Worm (Caenorhabditis elegans): ENCODE results near the gene nst-1.

DNA sequence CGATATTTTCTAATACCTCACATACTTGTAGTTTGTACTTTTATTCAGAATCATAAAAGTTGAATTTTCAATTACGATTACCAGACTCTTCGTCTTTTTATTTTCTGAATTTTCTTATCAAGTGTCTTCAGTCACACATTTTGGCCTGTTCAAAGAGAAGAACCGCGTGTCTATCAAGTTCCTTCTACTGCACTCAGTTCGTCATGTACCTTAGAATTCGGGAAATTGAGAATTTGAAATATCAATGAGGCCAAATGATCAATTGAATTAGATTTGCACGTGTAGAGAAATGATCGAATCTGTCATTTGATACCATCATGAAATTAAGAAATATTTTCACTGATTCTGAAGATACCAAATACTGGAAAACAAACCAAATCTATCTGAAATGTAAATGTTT lies 19.4 kb downstream of the nst-1 start:
- TF ChIP-seq ama-1 (optimal IDR thresholded peaks at IDR 0.05) (no peak), F13C5.2 (tag; optimal IDR thresholded peaks at IDR 0.05) (no peak), flt-1 (GFP tag; IDR thresholded peaks at IDR 0.05) (no peak)
